Fruit fly (Drosophila melanogaster) whole organism, embryonic: Measurements from ENCODE around the gene CG11970.

ENCODE experiments used
- Awh ChIP-seq: fragments of 200-800 bp; sonication (Bioruptor generic); IDR thresholded peaks from 2 replicates; pipeline ENCODE4, ENCODE4 v1.3.6; 2022; ENCODE audit warnings: missing biosample characterization, missing genetic modification characterization
- CG11247 ChIP-seq: fragments of 200-800 bp; sonication (Bioruptor generic); IDR thresholded peaks from 2 replicates; pipeline ENCODE4 v1.3.6; 2022; ENCODE audit warnings: missing biosample characterization, missing genetic modification characterization
- CG11504 ChIP-seq: fragments of 200-800 bp; sonication (Bioruptor generic); optimal IDR thresholded peaks from 3 replicates; lab custom pipeline; 2019; ENCODE audit warnings: missing biosample characterization, mild to moderate bottlenecking, missing genetic modification characterization, moderate library complexity
- CG11560 ChIP-seq: fragments of 200-800 bp; sonication (Bioruptor generic); IDR thresholded peaks from 3 replicates; pipeline ENCODE4 v1.3.6; 2022; ENCODE audit warnings: missing biosample characterization, missing genetic modification characterization
- CG12104 ChIP-seq: fragments of 200-800 bp; sonication (Bioruptor generic); optimal IDR thresholded peaks from 3 replicates; lab custom pipeline; 2016; ENCODE audit warnings: missing biosample characterization, missing genetic modification characterization
- CG1233 ChIP-seq: fragments of 200-800 bp; sonication (Bioruptor generic); optimal IDR thresholded peaks from 4 replicates; lab custom pipeline; 2018; ENCODE audit warnings: missing biosample characterization, mild to moderate bottlenecking, missing genetic modification characterization
- CG12769 ChIP-seq: fragments of 200-800 bp; sonication (Bioruptor generic); optimal IDR thresholded peaks from 2 replicates; lab custom pipeline; 2019; ENCODE audit warnings: missing biosample characterization, mild to moderate bottlenecking, missing genetic modification characterization, moderate library complexity
- CG13424 ChIP-seq: fragments of 200-800 bp; sonication (Bioruptor generic); optimal IDR thresholded peaks from 2 replicates; lab custom pipeline; 2019; ENCODE audit warnings: missing biosample characterization, mild to moderate bottlenecking, missing genetic modification characterization, moderate library complexity
- CG14441 ChIP-seq: fragments of 200-800 bp; sonication (Bioruptor generic); IDR thresholded peaks from 2 replicates; pipeline ENCODE4 v1.3.6; 2022; ENCODE audit warnings: missing biosample characterization, missing genetic modification characterization
- CG1529 ChIP-seq: fragments of 200-800 bp; sonication (Bioruptor generic); optimal IDR thresholded peaks from 3 replicates; lab custom pipeline; 2018; ENCODE audit warnings: missing biosample characterization, missing genetic modification characterization
- CG16815 ChIP-seq: fragments of 200-800 bp; sonication (Bioruptor generic); optimal IDR thresholded peaks from 3 replicates; lab custom pipeline; 2017; ENCODE audit warnings: missing biosample characterization, mild to moderate bottlenecking, missing genetic modification characterization
- CG17385 ChIP-seq: fragments of 200-800 bp; sonication (Bioruptor generic); optimal IDR thresholded peaks from 3 replicates; lab custom pipeline; 2018; ENCODE audit warnings: missing biosample characterization, mild to moderate bottlenecking, missing genetic modification characterization
- CG30403 ChIP-seq: fragments of 200-800 bp; sonication (Bioruptor generic); optimal IDR thresholded peaks from 3 replicates; lab custom pipeline; 2016; ENCODE audit warnings: missing biosample characterization, missing genetic modification characterization
- CG31441 ChIP-seq: fragments of 200-800 bp; sonication (Bioruptor generic); IDR thresholded peaks from 2 replicates; pipeline ENCODE4 v1.3.6; 2022; ENCODE audit warnings: missing biosample characterization, missing genetic modification characterization
- CG32772 ChIP-seq: fragments of 200-800 bp; sonication (Bioruptor generic); IDR thresholded peaks from 2 replicates; pipeline ENCODE4 v1.3.6; 2022; ENCODE audit warnings: missing biosample characterization, missing genetic modification characterization
- CG4707 ChIP-seq: fragments of 200-800 bp; sonication (Bioruptor generic); optimal IDR thresholded peaks from 2 replicates; lab custom pipeline; 2018; ENCODE audit warnings: missing biosample characterization, mild to moderate bottlenecking, missing genetic modification characterization, moderate library complexity
- CG7839 ChIP-seq: fragments of 200-800 bp; sonication (Bioruptor generic); optimal IDR thresholded peaks from 3 replicates; lab custom pipeline; 2018; ENCODE audit warnings: missing biosample characterization, mild to moderate bottlenecking, missing genetic modification characterization, moderate library complexity
- Camta ChIP-seq: fragments of 200-800 bp; sonication (Bioruptor generic); optimal IDR thresholded peaks from 2 replicates; lab custom pipeline; 2016; ENCODE audit warnings: missing biosample characterization, missing genetic modification characterization
- Dip2 ChIP-seq: fragments of 200-800 bp; sonication (Bioruptor generic); IDR thresholded peaks from 2 replicates; pipeline ENCODE4 v1.3.6; 2022; ENCODE audit warnings: missing biosample characterization, missing genetic modification characterization
- Drgx ChIP-seq: fragments of 200-800 bp; sonication (Bioruptor generic); IDR thresholded peaks from 2 replicates; pipeline ENCODE4 v1.3.6; 2022; ENCODE audit warnings: missing biosample characterization, missing genetic modification characterization
- Fer3 ChIP-seq: fragments of 200-800 bp; sonication (Bioruptor generic); optimal IDR thresholded peaks from 2 replicates; lab custom pipeline; 2018; ENCODE audit warnings: missing biosample characterization, mild to moderate bottlenecking, missing genetic modification characterization, moderate library complexity
- H2.0 ChIP-seq: fragments of 200-800 bp; sonication (Bioruptor generic); IDR thresholded peaks from 2 replicates; pipeline ENCODE4 v1.3.6; 2022; ENCODE audit warnings: missing biosample characterization, missing genetic modification characterization
- Hr51 ChIP-seq, 2 experiments: fragments of 200-800 bp; sonication (Bioruptor generic); optimal IDR thresholded peaks; 2 replicates in 1 of 2; 3 replicates in 1 of 2; lab custom pipeline; 2016 to 2018; ENCODE audit warnings: missing biosample characterization in 2 of 2, missing genetic modification characterization in 2 of 2, mild to moderate bottlenecking in 1 of 2, moderate library complexity in 1 of 2
- Neu2 ChIP-seq: fragments of 200-800 bp; sonication (Bioruptor generic); optimal IDR thresholded peaks from 3 replicates; lab custom pipeline; 2016; ENCODE audit warnings: missing biosample characterization, missing genetic modification characterization, borderline replicate concordance
- Nf-YB ChIP-seq: fragments of 200-800 bp; sonication (Bioruptor generic); optimal IDR thresholded peaks from 3 replicates; lab custom pipeline; 2019; ENCODE audit warnings: missing biosample characterization, mild to moderate bottlenecking, missing genetic modification characterization, moderate library complexity
- Oli ChIP-seq: fragments of 200-800 bp; sonication (Bioruptor generic); optimal IDR thresholded peaks from 2 replicates; lab custom pipeline; 2018; ENCODE audit warnings: missing biosample characterization, mild to moderate bottlenecking, missing genetic modification characterization, moderate library complexity
- PHDP ChIP-seq: fragments of 200-800 bp; sonication (Bioruptor generic); optimal IDR thresholded peaks from 3 replicates; lab custom pipeline; 2018; ENCODE audit warnings: missing biosample characterization, mild to moderate bottlenecking, missing genetic modification characterization, moderate library complexity
- Six4 ChIP-seq: fragments of 200-800 bp; sonication (Bioruptor generic); optimal IDR thresholded peaks from 2 replicates; lab custom pipeline; 2016; ENCODE audit warnings: missing biosample characterization, missing genetic modification characterization
- Xbp1 ChIP-seq: fragments of 200-800 bp; sonication (Bioruptor generic); optimal IDR thresholded peaks from 3 replicates; lab custom pipeline; 2016; ENCODE audit warnings: missing biosample characterization, mild to moderate bottlenecking, missing genetic modification characterization
- Xrp1 ChIP-seq: fragments of 200-800 bp; sonication (Bioruptor generic); IDR thresholded peaks from 2 replicates; pipeline ENCODE4 v1.3.6; 2022; ENCODE audit warnings: missing biosample characterization, missing genetic modification characterization
- az2 ChIP-seq: fragments of 200-800 bp; sonication (Bioruptor generic); optimal IDR thresholded peaks from 3 replicates; lab custom pipeline; 2016; ENCODE audit warnings: missing biosample characterization, missing genetic modification characterization
- cad ChIP-seq: fragments of >200 bp; optimal IDR thresholded peaks from 2 replicates; lab custom pipeline; 2017; ENCODE audit warnings: missing biosample characterization, missing genetic modification characterization
- crc ChIP-seq: fragments of 200-800 bp; sonication (Bioruptor generic); optimal IDR thresholded peaks from 2 replicates; lab custom pipeline; 2016; ENCODE audit warnings: missing biosample characterization, missing genetic modification characterization
- danr ChIP-seq: fragments of 200-800 bp; sonication (Bioruptor generic); IDR thresholded peaks from 2 replicates; pipeline ENCODE4 v1.3.6; 2022; ENCODE audit warnings: missing biosample characterization, missing genetic modification characterization
- dmrt99B ChIP-seq: fragments of 200-800 bp; sonication (Bioruptor generic); optimal IDR thresholded peaks from 2 replicates; lab custom pipeline; 2018; ENCODE audit warnings: missing biosample characterization, mild to moderate bottlenecking, missing genetic modification characterization, moderate library complexity
- eve ChIP-seq, 2 experiments: fragments of >200 bp; optimal IDR thresholded peaks; 2 replicates each; lab custom pipeline; 2017; ENCODE audit warnings: missing biosample characterization in 2 of 2, missing genetic modification characterization in 2 of 2
- fd3F ChIP-seq: fragments of 200-800 bp; sonication (Bioruptor generic); optimal IDR thresholded peaks from 2 replicates; lab custom pipeline; 2018; ENCODE audit warnings: missing biosample characterization, mild to moderate bottlenecking, missing genetic modification characterization, moderate library complexity
- gsb-n ChIP-seq: fragments of 200-800 bp; sonication (Bioruptor generic); optimal IDR thresholded peaks from 3 replicates; lab custom pipeline; 2018; ENCODE audit warnings: missing biosample characterization, mild to moderate bottlenecking, missing genetic modification characterization
- inv ChIP-seq: fragments of 200-800 bp; sonication (Bioruptor generic); IDR thresholded peaks from 2 replicates; pipeline ENCODE4 v1.3.6; 2022; ENCODE audit warnings: missing biosample characterization, missing genetic modification characterization; ENCODE audit not compliant: partially characterized antibody
- ken ChIP-seq: fragments of 200-800 bp; sonication (Bioruptor generic); IDR thresholded peaks from 3 replicates; pipeline ENCODE4 v1.3.6; 2022; ENCODE audit warnings: missing biosample characterization, missing genetic modification characterization
- lmd ChIP-seq: fragments of 200-800 bp; sonication (Bioruptor generic); IDR thresholded peaks from 2 replicates; pipeline ENCODE4 v1.3.6; 2022; ENCODE audit warnings: missing biosample characterization, missing genetic modification characterization
- maf-S ChIP-seq: fragments of 200-800 bp; sonication (Bioruptor generic); optimal IDR thresholded peaks from 2 replicates; lab custom pipeline; 2016; ENCODE audit warnings: missing biosample characterization, missing genetic modification characterization
- otp ChIP-seq: fragments of 200-800 bp; sonication (Bioruptor generic); IDR thresholded peaks from 3 replicates; pipeline ENCODE4, ENCODE4 v1.3.6; 2022; ENCODE audit warnings: missing biosample characterization, missing genetic modification characterization
- pan ChIP-seq, 4 experiments: fragments of >200 bp in 3 of 4; fragments of 200-800 bp in 1 of 4; sonication (Bioruptor generic) in 1 of 4; optimal IDR thresholded peaks in 3 of 4; IDR thresholded peaks in 1 of 4; 2 replicates each; pipeline versions ENCODE4 v1.3.6 to Lab custom; 2017 to 2022; ENCODE audit warnings: missing biosample characterization in 2 of 4, missing genetic modification characterization in 2 of 4, mixed read lengths in 1 of 4
- stc ChIP-seq: fragments of 200-800 bp; sonication (Bioruptor generic); IDR thresholded peaks from 2 replicates; pipeline ENCODE4 v1.3.6; 2022; ENCODE audit warnings: missing biosample characterization, missing genetic modification characterization
- tap ChIP-seq: fragments of 200-800 bp; optimal IDR thresholded peaks from 3 replicates; lab custom pipeline; 2019; ENCODE audit warnings: missing biosample characterization, mild to moderate bottlenecking, missing genetic modification characterization, moderate library complexity
- ttk ChIP-seq: fragments of 200-800 bp; sonication (Bioruptor generic); IDR thresholded peaks from 2 replicates; pipeline ENCODE4 v2.1.2; 2022; ENCODE audit warnings: missing biosample characterization, missing genetic modification characterization
- vnd ChIP-seq: fragments of 200-800 bp; sonication (Bioruptor generic); IDR thresholded peaks from 3 replicates; pipeline ENCODE4 v1.3.6; 2022; ENCODE audit warnings: missing biosample characterization, missing genetic modification characterization; ENCODE audit not compliant: partially characterized antibody
- zfh1 ChIP-seq: fragments of 200-800 bp; sonication (Bioruptor generic); IDR thresholded peaks from 3 replicates; pipeline ENCODE4 v1.3.6; 2022; ENCODE audit warnings: missing biosample characterization, missing genetic modification characterization

Gene CG11970

DNA sequence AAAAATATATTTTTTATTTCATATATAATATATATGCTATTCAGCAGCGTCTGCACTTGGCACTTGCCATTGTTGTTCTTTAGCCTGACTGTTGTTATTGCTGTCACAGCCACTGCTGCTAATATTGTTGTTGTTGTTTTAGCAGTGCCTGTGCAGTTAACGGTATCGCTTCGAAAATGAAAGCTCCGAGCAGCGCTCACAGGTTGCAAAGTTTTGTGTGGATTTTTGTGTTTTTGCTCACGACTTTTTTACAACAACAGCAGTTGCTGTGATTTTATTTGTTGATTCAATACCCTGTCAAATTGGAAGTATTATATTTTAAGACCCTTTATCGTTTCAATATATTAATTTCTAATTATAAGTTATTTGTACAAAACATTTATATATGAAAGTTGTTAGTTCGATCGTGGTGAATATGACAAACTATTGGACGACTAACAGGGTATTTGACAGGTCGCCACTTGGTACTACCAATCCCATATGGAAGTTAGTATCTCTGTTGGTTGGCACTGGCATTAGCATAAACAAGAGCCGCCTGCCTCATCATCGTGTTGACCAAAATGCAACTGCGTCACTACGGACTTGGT lies 20.7 kb upstream of the CG11970 start (continued):
- TF ChIP-seq H2.0 (GFP tag; lab: Robert Waterston, UW) (peak; percentile 40; the same call in 1 of the 2 replicates), CG16815 (GFP tag; lab: Kevin White, UChicago) (no peak), maf-S (no peak), lmd (0 out of 2 replicates have a peak, but pooled peaks have one; percentile 17), Six4 (GFP tag; lab: Kevin White, UChicago) (no peak), vnd (GFP tag; lab: Robert Waterston, UW) (no peak), CG4707 (GFP tag; lab: Kevin White, UChicago) (peak; percentile 19), Xrp1 (peak; percentile 62), Xbp1 (GFP tag; lab: Kevin White, UChicago) (peak; percentile 32), CG1529 (GFP tag; lab: Kevin White, UChicago) (peak; percentile 20), Neu2 (GFP tag; lab: Kevin White, UChicago) (no peak), Awh (peak; percentile 64; the same call in 1 of the 2 replicates), crc (no peak), Nf-YB (GFP tag; lab: Kevin White, UChicago) (no peak), Camta (no peak), zfh1 (GFP tag; lab: Robert Waterston, UW) (0 out of 3 replicates have a peak, but pooled peaks have one; percentile 15), CG32772 (peak; percentile 32; the same call in 1 of the 2 replicates), eve (GFP tag; optimal IDR thresholded peaks at IDR 0.05; lab: Kevin White, UChicago) (peak in 1 of 2 experiments; percentile 11), CG11504 (peak; percentile 91), CG12104 (GFP tag; lab: Kevin White, UChicago) (no peak), CG31441 (GFP tag; lab: Robert Waterston, UW) (peak; percentile 73), Hr51 (GFP tag; optimal IDR thresholded peaks at IDR 0.05; lab: Kevin White, UChicago) (peak in 1 of 2 experiments; percentile 63), inv (GFP tag; lab: Robert Waterston, UW) (no peak), stc (peak; percentile 62), otp (GFP tag; lab: Robert Waterston, UW) (0 out of 3 replicates have a peak, but pooled peaks have one; percentile 35), Fer3 (tag; lab: Kevin White, UChicago) (no peak), CG1233 (GFP tag; lab: Kevin White, UChicago) (no peak), fd3F (GFP tag; lab: Kevin White, UChicago) (no peak), CG11247 (0 out of 2 replicates have a peak, but pooled peaks have one; percentile 45), pan (optimal IDR thresholded peaks at IDR 0.05; lab: Kevin White, UChicago) (no peak), pan (GFP tag; optimal IDR thresholded peaks at IDR 0.05 in 1 of 2, IDR thresholded peaks at IDR 0.05 in 1 of 2) (peak in 1 of 2 experiments; percentile 67), ttk (GFP tag; lab: Robert Waterston, UW) (peak; percentile 61), CG7839 (tag; lab: Kevin White, UChicago) (peak; percentile 48), cad (GFP tag; lab: Kevin White, UChicago) (no peak), Oli (peak; percentile 48), CG12769 (tag; lab: Kevin White, UChicago) (no peak), tap (peak; percentile 7), danr (GFP tag; lab: Robert Waterston, UW) (no peak), dmrt99B (tag; lab: Kevin White, UChicago) (peak; percentile 76), Drgx (GFP tag; lab: Robert Waterston, UW) (0 out of 2 replicates have a peak, but pooled peaks have one; percentile 20), gsb-n (tag; lab: Kevin White, UChicago) (no peak), CG14441 (GFP tag; lab: Robert Waterston, UW) (0 out of 2 replicates have a peak, but pooled peaks have one; percentile 22), Dip2 (GFP tag; lab: Robert Waterston, UW) (no peak), CG30403 (GFP tag; lab: Kevin White, UChicago) (peak; percentile 5), az2 (GFP tag; lab: Kevin White, UChicago) (peak; percentile 18), CG11560 (tag; lab: Robert Waterston, UW) (no peak), PHDP (tag; lab: Kevin White, UChicago) (peak; percentile 39), ken (GFP tag; lab: Robert Waterston, UW) (peak; percentile 68; the same call in 2 of the 3 replicates), CG13424 (peak; percentile 40), CG17385 (peak; percentile 39)
